Worm (Caenorhabditis elegans): ENCODE measurements around the gene nhr-59.

The nhr-59 gene

DNA sequence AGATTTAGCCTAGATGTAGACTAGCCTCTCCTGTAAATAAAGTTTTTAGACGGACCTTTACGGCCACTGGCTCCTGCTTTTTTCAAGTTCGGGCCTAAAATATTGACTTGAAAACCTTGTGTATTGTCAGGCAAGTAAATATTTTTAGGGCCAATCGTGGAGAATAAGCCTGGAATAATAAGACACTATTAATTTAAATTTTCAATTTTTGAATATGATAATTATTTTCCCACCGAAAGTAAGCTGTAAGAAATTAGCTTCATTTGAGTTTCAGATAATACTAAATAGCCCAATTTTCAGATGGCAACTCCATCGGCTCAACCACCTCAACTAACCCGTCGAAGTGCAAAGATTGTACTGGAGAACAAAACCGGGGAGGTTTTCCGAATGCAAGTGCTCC lies 48.3 kb upstream of the nhr-59 start, which contains the start of gene pud-4:
Gene pud-4 (plus strand): TSS at position 301 of the 400 bp plus-strand sequence.
- TF ChIP-seq nhr-237 (tag; optimal IDR thresholded peaks at IDR 0.05) (no peak), Y105C5A.15 (GFP tag; IDR thresholded peaks at IDR 0.05) (no peak), vab-7 (GFP tag; IDR thresholded peaks at IDR 0.05) (no peak), tag-97 (GFP tag; IDR thresholded peaks at IDR 0.05) (no peak), hmg-1.1 (GFP tag; IDR thresholded peaks at IDR 0.05) (no peak), mxl-2 (GFP tag; conservative IDR thresholded peaks at IDR 0.05) (no peak), nhr-6 (tag; optimal IDR thresholded peaks at IDR 0.05) (no peak), hlh-30 (tag; optimal IDR thresholded peaks at IDR 0.05; ENCODE audit: insufficient read depth) (no peak), ceh-20 (GFP tag; IDR thresholded peaks at IDR 0.05) (no peak), lsy-2 (tag; optimal IDR thresholded peaks at IDR 0.05) (no peak), Y75B8A.6 (GFP tag; IDR thresholded peaks at IDR 0.05) (no peak), dmd-6 (GFP tag; IDR thresholded peaks at IDR 0.05) (no peak), spr-1 (tag; optimal IDR thresholded peaks at IDR 0.05) (no peak), fos-1 (tag; optimal IDR thresholded peaks at IDR 0.05) (no peak)

DNA sequence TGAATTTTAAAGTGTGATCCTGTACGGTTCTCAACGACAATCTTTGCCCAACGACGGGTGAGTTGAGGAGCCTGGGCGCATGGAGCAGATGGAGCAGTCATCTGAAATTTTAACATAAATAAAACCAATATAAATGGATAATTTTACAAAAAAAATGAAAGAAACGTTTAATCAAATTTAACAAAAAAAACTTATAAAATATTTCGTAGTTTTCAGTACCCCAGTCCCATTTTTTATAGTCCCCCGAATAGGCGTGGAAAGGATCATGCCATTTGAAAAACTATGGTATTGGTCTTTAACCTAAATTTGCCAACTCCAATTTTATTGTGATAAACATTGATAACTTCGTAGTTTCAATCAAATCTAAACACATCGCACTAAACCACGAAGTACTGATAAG lies 47.0 kb upstream of the nhr-59 start, which contains the start of gene pud-3:
Gene pud-3 (minus strand): TSS at position 101 of the 400 bp plus-strand sequence.
- no peak for TF ChIP-seq F37D6.2 (tag; optimal IDR thresholded peaks at IDR 0.05)
- peak; percentile 10 for TF ChIP-seq dve-1 (tag; optimal IDR thresholded peaks at IDR 0.05; ENCODE audit: insufficient read depth)
- no peak for TF ChIP-seq ama-1 (optimal IDR thresholded peaks at IDR 0.05)
- no peak for TF ChIP-seq ctbp-1 (GFP tag; IDR thresholded peaks at IDR 0.05)
- no peak for TF ChIP-seq unc-39 (tag; optimal IDR thresholded peaks at IDR 0.05)
- TF ChIP-seq duxl-1 (tag; optimal IDR thresholded peaks at IDR 0.05; ENCODE audit: poor library complexity): no peak
- no peak for TF ChIP-seq daf-16 (GFP tag; optimal IDR thresholded peaks at IDR 0.05)
- peak; percentile 61 for TF ChIP-seq daf-16 (tag; optimal IDR thresholded peaks at IDR 0.05)
- TF ChIP-seq lin-13 (GFP tag; optimal IDR thresholded peaks at IDR 0.05): no peak
- TF ChIP-seq rbr-2 (tag; optimal IDR thresholded peaks at IDR 0.05): no peak
- TF ChIP-seq lir-3 (tag; optimal IDR thresholded peaks at IDR 0.05): no peak
- no peak for TF ChIP-seq F44E2.7 (GFP tag; IDR thresholded peaks at IDR 0.05)
- no peak for TF ChIP-seq ceh-28 (tag; optimal IDR thresholded peaks at IDR 0.05)
- TF ChIP-seq nhr-77 (tag; optimal IDR thresholded peaks at IDR 0.05): no peak
- TF ChIP-seq snpc-4 (tag; optimal IDR thresholded peaks at IDR 0.05): no peak

DNA sequence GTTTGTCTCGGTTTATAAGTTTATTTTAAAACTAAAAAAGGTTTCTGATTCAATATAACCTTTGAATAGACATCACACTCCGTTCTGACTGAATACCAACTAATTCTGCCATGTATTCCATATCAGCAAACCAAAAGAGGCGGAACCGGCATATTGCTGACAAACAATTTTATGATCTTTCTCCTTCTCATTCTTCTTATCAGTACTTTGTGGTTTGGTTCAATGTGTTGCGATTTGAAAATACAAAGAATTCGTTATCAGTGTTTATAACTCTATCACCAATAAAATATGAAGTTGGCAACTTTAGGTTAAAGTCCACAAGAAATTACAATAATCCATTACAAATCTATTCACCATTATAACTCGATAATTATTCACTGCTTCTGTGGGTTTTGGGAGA lies 46.2 kb upstream of the nhr-59 start:
- TF ChIP-seq nhr-77 (tag; optimal IDR thresholded peaks at IDR 0.05) (peak; percentile 91), lin-1 (GFP tag; IDR thresholded peaks at IDR 0.05) (peak; percentile 69; the same call in 1 of the 2 replicates), arid-1 (GFP tag; conservative IDR thresholded peaks at IDR 0.05) (no peak), php-3 (GFP tag; IDR thresholded peaks at IDR 0.05) (peak; percentile 87), nhr-10 (tag; optimal IDR thresholded peaks at IDR 0.05) (peak; percentile 21), dve-1 (tag; optimal IDR thresholded peaks at IDR 0.05; ENCODE audit: insufficient read depth) (peak; percentile 88), aha-1 (tag) (no peak), daf-16 (GFP tag; optimal IDR thresholded peaks at IDR 0.05) (no peak), daf-16 (tag; optimal IDR thresholded peaks at IDR 0.05) (peak; percentile 93), nhr-28 (tag; optimal IDR thresholded peaks at IDR 0.05) (peak; percentile 85), hlh-11 (tag; optimal IDR thresholded peaks at IDR 0.05) (peak; percentile 74), dmd-6 (GFP tag; IDR thresholded peaks at IDR 0.05) (peak; percentile 92), pqm-1 (tag; optimal IDR thresholded peaks at IDR 0.05) (peak; percentile 90), nhr-102 (tag; optimal IDR thresholded peaks at IDR 0.05) (peak; percentile 57), unc-62 (GFP tag; optimal IDR thresholded peaks at IDR 0.05 in 1 of 2) (peak in 1 of 2 experiments; percentile 84), unc-62 (tag; optimal IDR thresholded peaks at IDR 0.05) (no peak), tra-1 (GFP tag; IDR thresholded peaks at IDR 0.05) (peak; percentile 38; the same call in 1 of the 2 replicates), nhr-237 (tag; optimal IDR thresholded peaks at IDR 0.05) (no peak), lin-15B (tag; optimal IDR thresholded peaks at IDR 0.05) (no peak)
